Fruit fly (Drosophila melanogaster) whole organism, embryonic: ENCODE data around the gene CG8379.

Experiments used
- HLH3B ChIP-seq: fragments of 200-800 bp; sonication (Bioruptor generic); IDR thresholded peaks from 2 replicates; pipeline ENCODE4 v1.3.6; 2022; ENCODE audit warnings: missing biosample characterization, missing genetic modification characterization
- MESR4 ChIP-seq: fragments of 200-800 bp; sonication (Bioruptor generic); optimal IDR thresholded peaks from 2 replicates; lab custom pipeline; 2018; ENCODE audit warnings: missing biosample characterization, mild to moderate bottlenecking, missing genetic modification characterization, moderate library complexity

DNA sequence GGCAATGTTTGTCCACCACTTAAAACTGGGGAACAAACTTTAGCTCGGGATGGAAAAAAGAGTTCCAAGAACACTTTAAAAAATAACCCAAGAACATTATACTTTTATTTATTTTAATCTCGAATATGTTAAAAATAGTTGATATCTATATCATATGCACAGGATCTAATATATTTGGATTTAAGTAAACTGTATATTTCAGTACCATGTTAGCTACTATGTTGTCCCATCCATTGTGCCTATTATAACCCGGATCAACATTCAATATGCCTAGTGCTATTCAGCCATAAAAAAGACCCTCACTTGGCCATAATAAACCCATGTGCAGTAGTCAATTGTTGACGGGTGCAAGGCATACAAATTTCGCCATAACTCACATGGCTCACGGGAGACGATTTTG is 51.5 kb downstream of the CG8379 start:
- TF ChIP-seq MESR4 (GFP tag; lab: Kevin White, UChicago): no peak
- no peak for TF ChIP-seq HLH3B (GFP tag; lab: Robert Waterston, UW)
